Fruit fly (Drosophila melanogaster) Kc167 (cell line): ENCODE data around the gene Lcp65Aa.

ENCODE experiments used
- Sin3A ChIP-seq: fragments of >200 bp; optimal IDR thresholded peaks from 2 replicates; lab custom pipeline; 2018; ENCODE audit warnings: missing external identifiers
- h ChIP-seq: fragments of >200 bp; optimal IDR thresholded peaks from 3 replicates; lab custom pipeline; 2018; ENCODE audit warnings: missing external identifiers
- psq ChIP-seq: fragments of >200 bp; optimal IDR thresholded peaks from 2 replicates; lab custom pipeline; 2017; ENCODE audit warnings: missing external identifiers
- ttk ChIP-seq: sonication (Bioruptor generic); optimal IDR thresholded peaks from 2 replicates; lab custom pipeline; 2017; ENCODE audit warnings: missing external identifiers

- no peak for TF ChIP-seq ttk
- TF ChIP-seq h (lab: Kevin White, UChicago) = no peak
- no peak for TF ChIP-seq psq
- TF ChIP-seq Sin3A = no peak
These were observed 8.8 kb upstream of the Lcp65Aa start, which contains the start of gene Cpr65Aw for dm6 chr3L:6142313-6142712.
